Fruit fly (Drosophila melanogaster): ENCODE data around the gene CG6790.
A peak's percentile ranks its signal among the peaks of the same experiment; 100 is the strongest.

Gene CG6790

dm6 chr3R:11604654-11605436 lies 26.3 kb upstream of the CG6790 start:
- TF ChIP-seq Hnf4 (GFP tag; optimal IDR thresholded peaks at IDR 0.05) (no peak), fru (GFP tag; optimal IDR thresholded peaks at IDR 0.05) (no peak), tai (GFP tag; optimal IDR thresholded peaks at IDR 0.05) (no peak), CrebA (GFP tag; optimal IDR thresholded peaks at IDR 0.05; ENCODE audit: borderline replicate concordance) (no peak), Hr78 (GFP tag; optimal IDR thresholded peaks at IDR 0.05) (no peak), brk (GFP tag; optimal IDR thresholded peaks at IDR 0.05) (no peak), jim (GFP tag; optimal IDR thresholded peaks at IDR 0.05) (no peak), psq (GFP tag; optimal IDR thresholded peaks at IDR 0.05) (no peak), lola (GFP tag; optimal IDR thresholded peaks at IDR 0.05) (no peak), Abd-B (GFP tag; optimal IDR thresholded peaks at IDR 0.05) (no peak), sv (GFP tag; optimal IDR thresholded peaks at IDR 0.05) (no peak), Rel (GFP tag; optimal IDR thresholded peaks at IDR 0.05) (no peak), Rel (tag; optimal IDR thresholded peaks at IDR 0.05) (no peak), Dif (GFP tag; optimal IDR thresholded peaks at IDR 0.05; ENCODE audit: partially characterized antibody) (peak; percentile 94), Mio (GFP tag; optimal IDR thresholded peaks at IDR 0.05) (no peak), dl (GFP tag; optimal IDR thresholded peaks at IDR 0.05; ENCODE audit: insufficient read depth in 1 of 2, partially characterized antibody in 2 of 2) (peak; percentile 87 to 88), Vsx2 (GFP tag; optimal IDR thresholded peaks at IDR 0.05; ENCODE audit: partially characterized antibody) (peak; percentile 81), Jra (GFP tag; optimal IDR thresholded peaks at IDR 0.05) (no peak), usp (GFP tag; optimal IDR thresholded peaks at IDR 0.05) (no peak), foxo (GFP tag; optimal IDR thresholded peaks at IDR 0.05) (no peak), Hr83 (GFP tag; optimal IDR thresholded peaks at IDR 0.05; ENCODE audit: poor library complexity, severe bottlenecking) (no peak), sage (GFP tag; optimal IDR thresholded peaks at IDR 0.05) (no peak)

dm6 chr3R:11603136-11603535 lies 24.6 kb upstream of the CG6790 start:
- TF ChIP-seq Mio (GFP tag; optimal IDR thresholded peaks at IDR 0.05) (no peak), Rel (GFP tag; optimal IDR thresholded peaks at IDR 0.05) (no peak), Rel (tag; optimal IDR thresholded peaks at IDR 0.05) (no peak), OdsH (GFP tag; optimal IDR thresholded peaks at IDR 0.05) (no peak), fru (GFP tag; optimal IDR thresholded peaks at IDR 0.05) (no peak), GATAd (GFP tag; optimal IDR thresholded peaks at IDR 0.05) (no peak), lola (GFP tag; optimal IDR thresholded peaks at IDR 0.05) (no peak), Hr78 (GFP tag; optimal IDR thresholded peaks at IDR 0.05) (no peak), Myc (optimal IDR thresholded peaks at IDR 0.05) (no peak), sv (GFP tag; optimal IDR thresholded peaks at IDR 0.05) (no peak), tai (GFP tag; optimal IDR thresholded peaks at IDR 0.05) (no peak), N (GFP tag; optimal IDR thresholded peaks at IDR 0.05) (no peak), Dfd (GFP tag; optimal IDR thresholded peaks at IDR 0.05) (no peak), usp (GFP tag; optimal IDR thresholded peaks at IDR 0.05) (no peak), sage (GFP tag; optimal IDR thresholded peaks at IDR 0.05) (no peak), ey (GFP tag; optimal IDR thresholded peaks at IDR 0.05) (no peak), woc (GFP tag; optimal IDR thresholded peaks at IDR 0.05) (no peak)

- no peak for TF ChIP-seq Sp1 (GFP tag; optimal IDR thresholded peaks at IDR 0.05)
- TF ChIP-seq Myc (optimal IDR thresholded peaks at IDR 0.05) = no peak
- TF ChIP-seq Hr83 (GFP tag; optimal IDR thresholded peaks at IDR 0.05; ENCODE audit: poor library complexity, severe bottlenecking) = no peak
- no peak for TF ChIP-seq fru (GFP tag; optimal IDR thresholded peaks at IDR 0.05)
- TF ChIP-seq psq (GFP tag; optimal IDR thresholded peaks at IDR 0.05) = no peak
- no peak for TF ChIP-seq Jra (GFP tag; optimal IDR thresholded peaks at IDR 0.05)
- no peak for TF ChIP-seq lola (GFP tag; optimal IDR thresholded peaks at IDR 0.05)
- no peak for TF ChIP-seq h (GFP tag; optimal IDR thresholded peaks at IDR 0.05)
- TF ChIP-seq Rel (GFP tag; optimal IDR thresholded peaks at IDR 0.05) = no peak
- TF ChIP-seq Rel (tag; optimal IDR thresholded peaks at IDR 0.05) = no peak
- no peak for TF ChIP-seq Dif (GFP tag; optimal IDR thresholded peaks at IDR 0.05; ENCODE audit: partially characterized antibody)
- no peak for TF ChIP-seq Hnf4 (GFP tag; optimal IDR thresholded peaks at IDR 0.05)
- TF ChIP-seq Mio (GFP tag; optimal IDR thresholded peaks at IDR 0.05) = no peak
- TF ChIP-seq Vsx2 (GFP tag; optimal IDR thresholded peaks at IDR 0.05; ENCODE audit: partially characterized antibody) = no peak
- TF ChIP-seq dsf (GFP tag; optimal IDR thresholded peaks at IDR 0.05; ENCODE audit: borderline replicate concordance) = no peak
- no peak for TF ChIP-seq rgr (GFP tag; optimal IDR thresholded peaks at IDR 0.05)
- TF ChIP-seq sage (GFP tag; optimal IDR thresholded peaks at IDR 0.05) = no peak
Observed at dm6 chr3R:11595523-11595922, 17.0 kb upstream of the CG6790 start.

Data from whole organism, wandering third instar larva.